Worm (Caenorhabditis elegans) whole organism, L1 larva: ENCODE data around the gene W03F9.9.

Source experiments
- ama-1 ChIP-seq: fragments of 150-350 bp; optimal IDR thresholded peaks from 2 replicates; lab custom pipeline; 2014
- egl-27 ChIP-seq, 2 experiments: fragments of 150-350 bp in 1 of 2; sonication (generic microtip); optimal IDR thresholded peaks; 3 replicates each; lab custom pipeline; 2017 to 2018; ENCODE audit warnings: missing biosample characterization in 2 of 2, missing genetic modification characterization in 2 of 2, missing genetic modification reagents in 2 of 2
- lin-35 ChIP-seq, 2 experiments: fragments of 150-350 bp; optimal IDR thresholded peaks; 2 replicates each; lab custom pipeline; 2014; ENCODE audit warnings: missing biosample characterization in 2 of 2, missing genetic modification characterization in 2 of 2, missing genetic modification reagents in 2 of 2
- nhr-47 ChIP-seq: sonication (generic microtip); optimal IDR thresholded peaks from 2 replicates; lab custom pipeline; 2016; ENCODE audit warnings: mild to moderate bottlenecking, missing genetic modification characterization, moderate library complexity, missing compliant biosample characterization
- nhr-71 ChIP-seq: sonication (generic microtip); optimal IDR thresholded peaks from 2 replicates; lab custom pipeline; 2016; ENCODE audit warnings: mild to moderate bottlenecking, missing genetic modification characterization, moderate library complexity, missing compliant biosample characterization
- skn-1 ChIP-seq: fragments of 150-350 bp; optimal IDR thresholded peaks from 2 replicates; lab custom pipeline; 2014; ENCODE audit warnings: missing biosample characterization, missing genetic modification characterization

DNA sequence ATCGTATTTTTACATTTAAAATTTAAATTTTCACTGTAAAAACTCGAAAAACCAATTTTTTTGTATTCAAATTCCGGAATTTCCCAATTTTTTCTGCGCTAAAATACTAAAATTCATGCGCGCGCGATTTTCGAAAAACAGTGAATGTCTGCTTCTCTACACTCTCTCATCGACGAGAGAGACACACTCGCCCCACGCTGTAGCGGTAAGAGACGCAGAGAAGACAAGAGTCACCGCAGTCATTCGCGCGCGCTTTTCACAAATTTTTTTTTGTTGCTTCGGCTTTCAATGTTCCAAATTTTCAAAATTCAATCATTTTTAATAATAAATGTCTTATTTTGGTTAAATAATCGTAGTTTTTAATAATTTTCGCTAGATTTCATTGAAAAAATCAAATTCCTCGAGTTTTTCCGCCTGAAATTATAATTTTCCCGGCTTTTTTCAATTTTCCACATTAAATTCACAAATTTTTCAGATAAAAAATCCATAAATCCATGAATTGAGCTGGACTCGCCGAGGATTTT lies 47.1 kb downstream of the W03F9.9 start, which contains the start of gene arid-1:
- peak; percentile 74 to 87 for TF ChIP-seq lin-35 (GFP tag; optimal IDR thresholded peaks at IDR 0.05; lab: Kevin White, UChicago)
- peak; percentile 58 for TF ChIP-seq skn-1 (tag; lab: Kevin White, UChicago)
- TF ChIP-seq nhr-47 = peak; percentile 49
- no peak for TF ChIP-seq egl-27 (tag; optimal IDR thresholded peaks at IDR 0.05; lab: Kevin White, UChicago)
- TF ChIP-seq nhr-71 (tag; lab: Kevin White, UChicago) = peak; percentile 64
- no peak for TF ChIP-seq ama-1 (lab: Kevin White, UChicago)
